Fruit fly (Drosophila melanogaster) whole organism, wandering third instar larva: ENCODE measurements around the gene glob3.

Source experiments
- Abd-B ChIP-seq: fragments of >200 bp; optimal IDR thresholded peaks from 2 replicates; lab custom pipeline; 2017; ENCODE audit warnings: missing biosample characterization, missing genetic modification characterization
- CG32264 ChIP-seq: fragments of 200-800 bp; sonication (Bioruptor generic); optimal IDR thresholded peaks from 2 replicates; lab custom pipeline; 2016; ENCODE audit warnings: missing biosample characterization, missing genetic modification characterization
- CG9705 ChIP-seq: fragments of 200-800 bp; sonication (Bioruptor generic); optimal IDR thresholded peaks from 2 replicates; lab custom pipeline; 2018; ENCODE audit warnings: missing biosample characterization, mild to moderate bottlenecking, missing genetic modification characterization
- CrebA ChIP-seq: fragments of 200-800 bp; sonication (Bioruptor generic); optimal IDR thresholded peaks from 2 replicates; lab custom pipeline; 2016; ENCODE audit warnings: missing biosample characterization, mild to moderate bottlenecking, missing genetic modification characterization, borderline replicate concordance
- Dfd ChIP-seq: fragments of >200 bp; optimal IDR thresholded peaks from 2 replicates; lab custom pipeline; 2017; ENCODE audit warnings: missing biosample characterization, missing genetic modification characterization
- Dif ChIP-seq: fragments of 200-275, 200-300 bp; sonication (Bioruptor generic); optimal IDR thresholded peaks from 2 replicates; lab custom pipeline; 2018; ENCODE audit warnings: missing biosample characterization, missing genetic modification characterization; ENCODE audit not compliant: partially characterized antibody
- GATAd ChIP-seq: sonication (Bioruptor generic); optimal IDR thresholded peaks from 2 replicates; lab custom pipeline; 2016; ENCODE audit warnings: missing biosample characterization, missing genetic modification characterization
- HLH106 ChIP-seq: fragments of 200-800 bp; optimal IDR thresholded peaks from 3 replicates; lab custom pipeline; 2019; ENCODE audit warnings: missing biosample characterization, mild to moderate bottlenecking, missing genetic modification characterization, moderate library complexity
- Hnf4 ChIP-seq: fragments of 200-800 bp; sonication (Bioruptor generic); optimal IDR thresholded peaks from 2 replicates; lab custom pipeline; 2016; ENCODE audit warnings: missing biosample characterization, mild to moderate bottlenecking, missing genetic modification characterization
- Hr78 ChIP-seq: fragments of >200 bp; optimal IDR thresholded peaks from 2 replicates; lab custom pipeline; 2017; ENCODE audit warnings: missing biosample characterization, missing genetic modification characterization
- Hr83 ChIP-seq: fragments of 200-300 bp; sonication (Bioruptor generic); optimal IDR thresholded peaks from 2 replicates; lab custom pipeline; 2016; ENCODE audit warnings: missing biosample characterization, mild to moderate bottlenecking, missing genetic modification characterization, moderate library complexity; ENCODE audit not compliant: poor library complexity, severe bottlenecking
- Jra ChIP-seq: sonication (Bioruptor generic); optimal IDR thresholded peaks from 2 replicates; lab custom pipeline; 2016; ENCODE audit warnings: missing biosample characterization, missing genetic modification characterization
- Mio ChIP-seq: sonication (Bioruptor generic); optimal IDR thresholded peaks from 2 replicates; lab custom pipeline; 2016; ENCODE audit warnings: missing biosample characterization, missing genetic modification characterization
- Myc ChIP-seq: fragments of >200 bp; optimal IDR thresholded peaks from 2 replicates; lab custom pipeline; 2017
- N ChIP-seq: fragments of >200 bp; optimal IDR thresholded peaks from 2 replicates; lab custom pipeline; 2018; ENCODE audit warnings: missing biosample characterization, missing external identifiers, missing genetic modification characterization
- OdsH ChIP-seq: fragments of 200-800 bp; sonication (Bioruptor generic); optimal IDR thresholded peaks from 2 replicates; lab custom pipeline; 2016; ENCODE audit warnings: missing biosample characterization, mild to moderate bottlenecking, missing genetic modification characterization
- Rel ChIP-seq, 2 experiments: fragments of 200-800 bp; sonication (Bioruptor generic) in 1 of 2; optimal IDR thresholded peaks; 2 replicates in 1 of 2; 3 replicates in 1 of 2; lab custom pipeline; 2016 to 2019; ENCODE audit warnings: mild to moderate bottlenecking in 2 of 2, missing biosample characterization in 2 of 2, missing genetic modification characterization in 2 of 2, moderate library complexity in 1 of 2
- Sp1 ChIP-seq: fragments of 200-800 bp; sonication (Bioruptor generic); optimal IDR thresholded peaks from 3 replicates; lab custom pipeline; 2019; ENCODE audit warnings: missing biosample characterization, mild to moderate bottlenecking, missing genetic modification characterization, moderate library complexity
- Vsx2 ChIP-seq: fragments of 200-300, 225-300 bp; sonication (Bioruptor generic); optimal IDR thresholded peaks from 2 replicates; lab custom pipeline; 2018; ENCODE audit warnings: missing biosample characterization, missing genetic modification characterization; ENCODE audit not compliant: partially characterized antibody
- br ChIP-seq: fragments of 200-800 bp; sonication (Bioruptor generic); optimal IDR thresholded peaks from 2 replicates; lab custom pipeline; 2016; ENCODE audit warnings: missing biosample characterization, missing genetic modification characterization
- brk ChIP-seq: fragments of 200-800 bp; sonication (Bioruptor generic); optimal IDR thresholded peaks from 2 replicates; lab custom pipeline; 2016; ENCODE audit warnings: missing biosample characterization, mild to moderate bottlenecking, missing genetic modification characterization
- dl ChIP-seq, 2 experiments: fragments of 175-275, 200-275 bp in 1 of 2; fragments of 200-275 bp in 1 of 2; sonication (Bioruptor generic); optimal IDR thresholded peaks; lab custom pipeline; 2018; ENCODE audit warnings: mild to moderate bottlenecking in 2 of 2, missing biosample characterization in 2 of 2, missing genetic modification characterization in 2 of 2, moderate library complexity in 2 of 2; ENCODE audit not compliant: partially characterized antibody in 2 of 2, insufficient read depth in 1 of 2
- dmrt93B ChIP-seq: fragments of 200-800 bp; sonication (Bioruptor generic); optimal IDR thresholded peaks from 2 replicates; lab custom pipeline; 2018; ENCODE audit warnings: missing biosample characterization, mild to moderate bottlenecking, missing genetic modification characterization
- dsf ChIP-seq: sonication (Bioruptor generic); optimal IDR thresholded peaks from 2 replicates; lab custom pipeline; 2016; ENCODE audit warnings: missing biosample characterization, missing genetic modification characterization, borderline replicate concordance
- ey ChIP-seq: fragments of 200-800 bp; sonication (Bioruptor generic); optimal IDR thresholded peaks from 2 replicates; lab custom pipeline; 2016; ENCODE audit warnings: missing biosample characterization, missing genetic modification characterization
- foxo ChIP-seq, 2 experiments: fragments of 200-800 bp; sonication (Bioruptor generic); optimal IDR thresholded peaks; 2 replicates in 1 of 2; 3 replicates in 1 of 2; lab custom pipeline; 2016 to 2017; ENCODE audit warnings: missing biosample characterization in 2 of 2, missing genetic modification characterization in 2 of 2
- fru ChIP-seq: fragments of 200-800 bp; sonication (Bioruptor generic); optimal IDR thresholded peaks from 3 replicates; lab custom pipeline; 2016; ENCODE audit warnings: missing biosample characterization, mild to moderate bottlenecking, missing genetic modification characterization
- h ChIP-seq: fragments of 200-800 bp; sonication (Bioruptor generic); optimal IDR thresholded peaks from 3 replicates; lab custom pipeline; 2016; ENCODE audit warnings: missing biosample characterization, mild to moderate bottlenecking, missing genetic modification characterization
- jim ChIP-seq: fragments of 175-275, 200-325 bp; sonication (Bioruptor generic); optimal IDR thresholded peaks from 2 replicates; lab custom pipeline; 2016; ENCODE audit warnings: missing biosample characterization, mild to moderate bottlenecking, missing genetic modification characterization
- lola ChIP-seq: fragments of >200 bp; optimal IDR thresholded peaks from 2 replicates; lab custom pipeline; 2017; ENCODE audit warnings: missing biosample characterization, missing genetic modification characterization
- pan ChIP-seq: fragments of >200 bp; optimal IDR thresholded peaks from 2 replicates; lab custom pipeline; 2017
- psq ChIP-seq: fragments of 200-800 bp; sonication (Bioruptor generic); optimal IDR thresholded peaks from 3 replicates; lab custom pipeline; 2017; ENCODE audit warnings: missing biosample characterization, mild to moderate bottlenecking, missing genetic modification characterization, moderate library complexity
- rgr ChIP-seq: fragments of 200-800 bp; sonication (Bioruptor generic); optimal IDR thresholded peaks from 3 replicates; lab custom pipeline; 2016; ENCODE audit warnings: missing biosample characterization, mild to moderate bottlenecking, missing genetic modification characterization
- sage ChIP-seq: fragments of 200-800 bp; sonication (Bioruptor generic); optimal IDR thresholded peaks from 2 replicates; lab custom pipeline; 2016; ENCODE audit warnings: missing biosample characterization, mild to moderate bottlenecking, missing genetic modification characterization
- sv ChIP-seq: fragments of 200-800 bp; sonication (Bioruptor generic); optimal IDR thresholded peaks from 3 replicates; lab custom pipeline; 2016; ENCODE audit warnings: missing biosample characterization, missing genetic modification characterization
- tai ChIP-seq: sonication (Bioruptor generic); optimal IDR thresholded peaks from 2 replicates; lab custom pipeline; 2016; ENCODE audit warnings: missing biosample characterization, missing genetic modification characterization
- usp ChIP-seq: fragments of >200 bp; optimal IDR thresholded peaks from 2 replicates; lab custom pipeline; 2017; ENCODE audit warnings: missing biosample characterization, missing genetic modification characterization
- woc ChIP-seq: sonication (Bioruptor generic); optimal IDR thresholded peaks from 2 replicates; lab custom pipeline; 2016; ENCODE audit warnings: missing biosample characterization, mild to moderate bottlenecking, missing genetic modification characterization

Gene glob3

dm6 chr3R:5824456-5824855 is 5.4 kb upstream of the glob3 start, which contains the start of the genes Sec20 and dgrn:
TSS of gene Sec20 (minus strand) at chr3R:5824532.
TSS of gene dgrn (plus strand) at chr3R:5824615.
- TF ChIP-seq Jra (peak; percentile 86), Dif (GFP tag; lab: Kevin White, UChicago) (no peak), sv (peak; percentile 68), Abd-B (GFP tag; lab: Kevin White, UChicago) (no peak), Vsx2 (GFP tag; lab: Kevin White, UChicago) (no peak), lola (GFP tag; lab: Kevin White, UChicago) (no peak), rgr (GFP tag; lab: Kevin White, UChicago) (peak; percentile 82), Sp1 (GFP tag; lab: Kevin White, UChicago) (peak; percentile 70), Hr78 (GFP tag; lab: Kevin White, UChicago) (no peak), fru (GFP tag; lab: Kevin White, UChicago) (peak; percentile 67), jim (GFP tag; lab: Kevin White, UChicago) (no peak), dl (GFP tag; optimal IDR thresholded peaks at IDR 0.05; lab: Kevin White, UChicago; ENCODE audit: insufficient read depth in 1 of 2, partially characterized antibody in 2 of 2) (no peak), Rel (GFP tag; optimal IDR thresholded peaks at IDR 0.05; lab: Kevin White, UChicago) (peak; percentile 25), Rel (tag; optimal IDR thresholded peaks at IDR 0.05; lab: Kevin White, UChicago) (peak; percentile 41), CG32264 (peak; percentile 21), foxo (GFP tag; optimal IDR thresholded peaks at IDR 0.05; lab: Kevin White, UChicago) (peak in 1 of 2 experiments; percentile 79), N (no peak), dsf (peak; percentile 58), CG9705 (GFP tag; lab: Kevin White, UChicago) (peak; percentile 48), br (GFP tag; lab: Kevin White, UChicago) (peak; percentile 70), HLH106 (tag; lab: Kevin White, UChicago) (peak; percentile 78), Dfd (no peak), h (GFP tag; lab: Kevin White, UChicago) (peak; percentile 83), dmrt93B (GFP tag; lab: Kevin White, UChicago) (peak; percentile 45), ey (GFP tag; lab: Kevin White, UChicago) (peak; percentile 50), brk (GFP tag; lab: Kevin White, UChicago) (peak; percentile 92), woc (GFP tag; lab: Kevin White, UChicago) (peak; percentile 76), Hnf4 (GFP tag; lab: Kevin White, UChicago) (peak; percentile 88), Myc (lab: Kevin White, UChicago) (peak; percentile 33), tai (no peak), usp (GFP tag; lab: Kevin White, UChicago) (no peak), sage (GFP tag; lab: Kevin White, UChicago) (peak; percentile 78), CrebA (GFP tag; lab: Kevin White, UChicago) (peak; percentile 46), Hr83 (GFP tag; lab: Kevin White, UChicago) (peak; percentile 27), psq (GFP tag; lab: Kevin White, UChicago) (peak; percentile 68), pan (lab: Kevin White, UChicago) (no peak), Mio (no peak), OdsH (GFP tag; lab: Kevin White, UChicago) (peak; percentile 77)
- TF ChIP-seq, all 38 proteins: peak for 24

dm6 chr3R:5831339-5831738 is 1.5 kb downstream of the glob3 start, which contains the start of gene CG1208:
TSS of gene CG1208 (plus strand) at chr3R:5831639.
- TF ChIP-seq foxo (GFP tag; optimal IDR thresholded peaks at IDR 0.05; lab: Kevin White, UChicago): no peak
- TF ChIP-seq Mio: no peak
- no peak for TF ChIP-seq Abd-B (GFP tag; lab: Kevin White, UChicago)
- no peak for TF ChIP-seq psq (GFP tag; lab: Kevin White, UChicago)
- TF ChIP-seq rgr (GFP tag; lab: Kevin White, UChicago): no peak
- no peak for TF ChIP-seq GATAd (GFP tag; lab: Kevin White, UChicago)
- no peak for TF ChIP-seq usp (GFP tag; lab: Kevin White, UChicago)
- no peak for TF ChIP-seq Vsx2 (GFP tag; lab: Kevin White, UChicago)
